Worm (Caenorhabditis elegans): Measurements from ENCODE around the gene F11D11.21.
"Not testable (repeated sequence)": the region's sequence is repeated elsewhere in the genome, so short reads cannot be mapped to it uniquely, and the experiment has no call there.

The F11D11.21 gene

DNA sequence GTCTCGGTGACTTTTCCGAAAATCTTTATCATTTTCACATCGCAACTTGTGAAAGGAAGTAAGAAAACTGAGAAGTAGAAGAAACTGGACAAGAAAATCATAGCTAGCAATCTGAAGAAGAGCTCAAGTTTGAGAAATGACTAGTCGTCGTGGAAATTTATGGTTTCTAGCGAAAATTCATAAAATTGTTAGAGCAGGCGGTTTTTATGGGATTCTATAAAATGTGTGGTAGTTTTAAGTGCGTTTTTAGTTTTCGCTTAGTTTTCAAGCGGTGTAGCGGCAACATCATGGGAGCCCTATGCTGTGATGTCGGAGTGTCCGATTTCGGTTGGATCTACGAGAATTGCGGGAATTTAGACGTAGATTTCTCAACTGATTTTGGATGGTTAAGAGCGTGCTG lies 4.0 kb upstream of the F11D11.21 start, which contains the start of gene clec-254:
clec-254 (minus strand) TSS at position 101 of the 400 bp plus-strand sequence.
- TF ChIP-seq nhr-76, fos-1, nhr-25 (tag; optimal IDR thresholded peaks at IDR 0.05): not testable (repeated sequence)

DNA sequence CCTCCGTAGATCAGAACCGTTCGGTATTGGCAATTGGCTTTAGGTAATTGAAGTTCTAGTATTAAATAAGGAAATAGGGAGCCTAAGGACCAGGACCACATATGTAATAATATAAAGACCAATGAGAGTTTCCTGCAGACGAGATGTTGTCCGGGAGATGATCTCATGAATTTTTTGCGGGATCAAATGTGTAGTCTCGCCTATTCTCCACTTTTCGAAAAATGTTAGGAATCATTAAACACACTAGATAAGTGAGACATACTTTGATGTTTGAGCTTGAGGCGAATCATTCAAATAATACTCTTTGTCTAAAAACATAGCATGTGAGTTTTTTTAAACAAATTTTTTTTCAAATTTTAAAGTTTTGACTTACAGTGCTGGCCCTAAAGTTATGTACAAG lies 2.7 kb upstream of the F11D11.21 start, which contains the start of gene F11D11.6:
F11D11.6 (minus strand) TSS at position 101 of the 400 bp plus-strand sequence.
- TF ChIP-seq fos-1 (tag; optimal IDR thresholded peaks at IDR 0.05) (no peak), daf-12 (tag; optimal IDR thresholded peaks at IDR 0.05) (no peak), snpc-4 (tag; optimal IDR thresholded peaks at IDR 0.05) (no peak), eor-1 (tag; optimal IDR thresholded peaks at IDR 0.05) (no peak), elt-1 (tag; optimal IDR thresholded peaks at IDR 0.05) (no peak), lsy-12 (tag; optimal IDR thresholded peaks at IDR 0.05) (no peak), nhr-67 (tag; optimal IDR thresholded peaks at IDR 0.05) (no peak)

DNA sequence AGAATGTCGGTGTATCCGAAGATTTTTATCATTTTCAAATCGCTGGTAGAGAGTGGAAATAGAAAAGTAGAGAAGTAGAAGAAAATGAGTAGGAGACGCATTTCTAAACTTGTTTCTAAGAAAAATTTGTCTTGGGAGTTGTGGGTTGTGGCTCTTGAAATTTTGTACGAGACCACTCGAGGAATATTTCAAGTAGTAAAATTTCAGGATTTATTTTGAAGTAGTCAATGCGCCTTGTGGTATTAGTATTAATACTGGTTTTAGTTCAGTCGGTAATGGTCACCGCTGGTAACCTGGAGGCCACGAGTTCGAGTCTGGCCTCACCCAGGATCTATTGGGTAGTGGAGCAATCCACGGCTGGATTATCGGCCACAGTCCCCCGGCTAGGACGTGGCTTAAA lies 1.6 kb downstream of the F11D11.21 start, which contains the start of gene clec-252:
clec-252 (minus strand) TSS at position 101 of the 400 bp plus-strand sequence.
- TF ChIP-seq zag-1 (tag; optimal IDR thresholded peaks at IDR 0.05) (no peak), fkh-2 (tag; optimal IDR thresholded peaks at IDR 0.05) (no peak), nhr-76 (tag; optimal IDR thresholded peaks at IDR 0.05) (no peak), nhr-23 (tag; optimal IDR thresholded peaks at IDR 0.05) (no peak), nhr-237 (tag; optimal IDR thresholded peaks at IDR 0.05) (no peak), nhr-25 (tag; optimal IDR thresholded peaks at IDR 0.05) (no peak), unc-39 (tag; optimal IDR thresholded peaks at IDR 0.05) (no peak), ZK546.5 (tag; optimal IDR thresholded peaks at IDR 0.05) (no peak), ztf-4 (tag; optimal IDR thresholded peaks at IDR 0.05) (no peak)

DNA sequence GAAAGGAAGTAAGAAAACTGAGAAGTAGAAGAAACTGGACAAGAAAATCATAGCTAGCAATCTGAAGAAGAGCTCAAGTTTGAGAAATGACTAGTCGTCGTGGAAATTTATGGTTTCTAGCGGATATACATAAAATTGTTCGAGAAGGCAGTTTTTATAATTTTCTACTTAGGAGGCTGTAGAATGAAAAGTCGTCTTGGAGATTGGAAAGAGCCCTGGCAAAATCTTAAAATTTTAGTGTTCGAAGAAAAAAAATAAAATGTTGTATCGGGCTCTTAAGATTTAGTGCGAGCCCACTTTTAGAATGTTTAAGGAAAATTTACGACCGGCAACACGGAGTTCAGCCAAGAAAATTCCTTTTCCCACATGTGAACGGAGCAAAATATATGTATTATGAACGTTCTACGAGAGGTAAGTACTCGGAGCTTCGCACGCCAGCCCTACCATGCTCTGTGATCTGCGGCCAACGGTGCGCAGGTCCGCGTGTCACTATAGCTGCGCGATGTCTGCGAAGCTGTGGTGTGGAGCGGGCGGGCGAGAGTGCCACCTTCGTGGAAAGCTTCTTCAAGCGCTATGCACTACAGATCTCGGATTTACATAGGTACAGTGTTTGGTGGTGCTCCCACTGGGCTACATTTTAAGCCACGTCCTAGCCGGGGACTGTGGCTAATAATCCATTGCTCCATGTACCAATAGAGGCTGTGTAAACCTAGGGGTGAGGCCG lies 3.2 kb downstream of the F11D11.21 start, which contains the start of gene clec-251:
clec-251 (minus strand) TSS at position 51 of the 724 bp plus-strand sequence.
- TF ChIP-seq elt-3 (tag; optimal IDR thresholded peaks at IDR 0.05), result no peak
- TF ChIP-seq nhr-28 (tag; optimal IDR thresholded peaks at IDR 0.05), result no peak

DNA sequence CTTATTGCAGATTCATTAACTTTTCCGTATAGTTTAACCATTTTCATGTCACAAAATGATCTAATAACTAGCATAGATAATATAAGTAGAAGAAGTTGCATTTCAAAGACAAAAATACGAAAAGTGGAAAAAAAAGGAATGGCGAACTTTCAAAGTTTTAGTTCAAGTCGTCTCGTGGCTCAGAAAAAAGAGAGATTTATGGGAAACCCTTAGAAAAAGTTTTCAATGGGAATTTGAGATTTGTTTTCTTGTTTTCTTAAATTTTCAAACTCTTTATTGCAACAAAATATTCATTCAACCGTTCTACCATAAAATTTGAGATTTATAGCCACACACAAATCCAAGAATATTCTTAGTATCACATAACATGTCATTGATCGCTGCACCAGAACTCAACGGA lies 8.2 kb downstream of the F11D11.21 start, which contains the start of gene clec-250:
clec-250 (minus strand) TSS at position 101 of the 400 bp plus-strand sequence.
- no peak for TF ChIP-seq nhr-11 (tag; optimal IDR thresholded peaks at IDR 0.05)

DNA sequence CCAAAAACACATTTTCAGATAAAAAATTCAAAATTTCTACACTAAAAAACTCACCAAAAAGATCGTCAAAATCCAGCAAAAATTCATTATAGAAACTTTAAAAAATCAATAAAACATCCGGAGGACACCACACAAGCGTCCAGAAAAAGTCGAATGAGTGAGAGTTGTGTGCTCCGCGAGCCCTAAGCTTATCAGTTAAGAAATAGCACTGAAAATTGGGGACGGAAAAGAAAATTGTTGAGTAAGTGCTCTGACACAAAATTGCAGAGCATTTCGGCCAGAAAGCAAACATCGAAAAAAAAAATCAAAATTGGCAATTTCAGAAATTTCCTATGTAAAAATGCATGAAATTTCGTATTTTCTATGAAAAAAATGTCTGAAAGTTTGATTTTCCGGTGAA lies 12.7 kb downstream of the F11D11.21 start:
- TF ChIP-seq fkh-2 (tag; optimal IDR thresholded peaks at IDR 0.05), result no peak
- TF ChIP-seq pha-4 (tag; optimal IDR thresholded peaks at IDR 0.05), result no peak
- TF ChIP-seq ztf-4 (tag; optimal IDR thresholded peaks at IDR 0.05), result no peak
- TF ChIP-seq ceh-16 (tag; optimal IDR thresholded peaks at IDR 0.05), result no peak
- TF ChIP-seq nhr-77 (tag; optimal IDR thresholded peaks at IDR 0.05), result no peak

DNA sequence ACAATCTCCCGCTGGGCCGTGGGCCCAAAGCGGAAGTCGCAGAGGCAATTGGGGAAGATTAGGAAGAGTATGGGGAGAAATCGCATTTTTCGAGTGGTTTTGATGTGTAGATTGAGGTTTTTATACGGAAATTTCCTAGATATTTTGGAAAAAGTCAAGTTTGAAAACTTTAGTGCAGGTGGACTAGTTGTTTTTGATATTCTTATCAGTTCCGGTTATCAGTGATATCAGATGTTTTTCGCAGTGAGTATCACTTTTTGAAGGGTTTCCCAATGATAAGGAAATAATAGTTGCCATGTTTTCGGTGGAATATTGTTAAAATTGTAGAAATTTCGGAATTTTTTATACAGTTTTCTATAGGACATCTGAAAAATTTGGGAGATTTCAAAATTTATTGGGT lies 16.0 kb downstream of the F11D11.21 start, which contains the start of gene scl-20:
scl-20 (minus strand) TSS at position 101 of the 400 bp plus-strand sequence.
- TF ChIP-seq nhr-12 (tag; optimal IDR thresholded peaks at IDR 0.05) (no peak), nhr-67 (tag; optimal IDR thresholded peaks at IDR 0.05) (no peak), eor-1 (tag; optimal IDR thresholded peaks at IDR 0.05) (no peak), egl-27 (tag; optimal IDR thresholded peaks at IDR 0.05) (no peak), fkh-10 (GFP tag; optimal IDR thresholded peaks at IDR 0.05) (no peak), nhr-76 (tag; optimal IDR thresholded peaks at IDR 0.05) (no peak), nhr-237 (tag; optimal IDR thresholded peaks at IDR 0.05) (no peak), tbx-2 (tag; optimal IDR thresholded peaks at IDR 0.05) (no peak), lsy-12 (tag; optimal IDR thresholded peaks at IDR 0.05) (no peak), nhr-28 (tag; optimal IDR thresholded peaks at IDR 0.05) (no peak), nhr-23 (tag; optimal IDR thresholded peaks at IDR 0.05) (no peak), mml-1 (tag; optimal IDR thresholded peaks at IDR 0.05) (no peak), mdl-1 (tag; optimal IDR thresholded peaks at IDR 0.05) (no peak)
